Fruit fly (Drosophila melanogaster) whole organism, embryonic: ENCODE data around the gene CG5382.

Experiments used
- Abd-B ChIP-seq: fragments of 200-800 bp; sonication (Bioruptor generic); optimal IDR thresholded peaks from 2 replicates; lab custom pipeline; 2018; ENCODE audit warnings: missing biosample characterization, mild to moderate bottlenecking, missing genetic modification characterization, moderate library complexity
- Antp ChIP-seq: fragments of 200-800 bp; sonication (Bioruptor generic); optimal IDR thresholded peaks from 3 replicates; lab custom pipeline; 2016; ENCODE audit warnings: missing biosample characterization, missing genetic modification characterization
- Atf-2 ChIP-seq: fragments of 200-800 bp; sonication (Bioruptor generic); optimal IDR thresholded peaks from 2 replicates; lab custom pipeline; 2016; ENCODE audit warnings: missing biosample characterization, missing genetic modification characterization
- CG10209 ChIP-seq: fragments of 200-800 bp; sonication (Bioruptor generic); optimal IDR thresholded peaks from 3 replicates; lab custom pipeline; 2017; ENCODE audit warnings: missing biosample characterization, mild to moderate bottlenecking, missing genetic modification characterization, missing genetic modification reagents
- CG10959 ChIP-seq: fragments of 200-800 bp; sonication (Bioruptor generic); IDR thresholded peaks from 2 replicates; pipeline ENCODE4 v1.3.6; 2022; ENCODE audit warnings: missing biosample characterization, missing genetic modification characterization
- CG10979 ChIP-seq: fragments of 200-800 bp; sonication (Bioruptor generic); optimal IDR thresholded peaks from 2 replicates; lab custom pipeline; 2018; ENCODE audit warnings: missing biosample characterization, mild to moderate bottlenecking, missing genetic modification characterization, moderate library complexity
- CG11093 ChIP-seq: fragments of 200-800 bp; sonication (Bioruptor generic); IDR thresholded peaks from 3 replicates; pipeline ENCODE4 v1.3.6; 2022; ENCODE audit warnings: missing biosample characterization, missing genetic modification characterization
- CG14014 ChIP-seq: fragments of 200-800 bp; sonication (Bioruptor generic); IDR thresholded peaks from 2 replicates; pipeline ENCODE4 v1.3.6; 2022; ENCODE audit warnings: missing biosample characterization, missing genetic modification characterization
- CG15073 ChIP-seq: fragments of 200-800 bp; sonication (Bioruptor generic); optimal IDR thresholded peaks from 2 replicates; lab custom pipeline; 2016; ENCODE audit warnings: missing biosample characterization, missing genetic modification characterization
- CG17802 ChIP-seq: fragments of 200-800 bp; sonication (Bioruptor generic); optimal IDR thresholded peaks from 2 replicates; lab custom pipeline; 2018; ENCODE audit warnings: missing biosample characterization, mild to moderate bottlenecking, missing genetic modification characterization, moderate library complexity
- CG17829 ChIP-seq: fragments of 200-800 bp; optimal IDR thresholded peaks from 2 replicates; lab custom pipeline; 2019; ENCODE audit warnings: missing biosample characterization, mild to moderate bottlenecking, missing genetic modification characterization, moderate library complexity
- CG18764 ChIP-seq: fragments of 200-800 bp; sonication (Bioruptor generic); optimal IDR thresholded peaks from 3 replicates; lab custom pipeline; 2016; ENCODE audit warnings: missing biosample characterization, missing genetic modification characterization
- CG2202 ChIP-seq: fragments of 200-800 bp; sonication (Bioruptor generic); optimal IDR thresholded peaks from 2 replicates; lab custom pipeline; 2018; ENCODE audit warnings: missing biosample characterization, mild to moderate bottlenecking, missing genetic modification characterization
- CG2712 ChIP-seq: fragments of 200-800 bp; optimal IDR thresholded peaks from 3 replicates; lab custom pipeline; 2019; ENCODE audit warnings: missing biosample characterization, mild to moderate bottlenecking, missing genetic modification characterization, moderate library complexity
- CG2875 ChIP-seq: fragments of 200-800 bp; sonication (Bioruptor generic); optimal IDR thresholded peaks from 2 replicates; lab custom pipeline; 2017; ENCODE audit warnings: missing biosample characterization, mild to moderate bottlenecking, missing genetic modification characterization, missing genetic modification reagents
- CG3407 ChIP-seq: fragments of 200-800 bp; sonication (Bioruptor generic); optimal IDR thresholded peaks from 2 replicates; lab custom pipeline; 2018; ENCODE audit warnings: missing biosample characterization, mild to moderate bottlenecking, missing genetic modification characterization
- CG4360 ChIP-seq: fragments of 200-800 bp; sonication (Bioruptor generic); IDR thresholded peaks from 2 replicates; pipeline ENCODE4 v1.3.6; 2022; ENCODE audit warnings: missing biosample characterization, missing genetic modification characterization
- CG6683 ChIP-seq: fragments of 200-800 bp; sonication (Bioruptor generic); optimal IDR thresholded peaks from 2 replicates; lab custom pipeline; 2017; ENCODE audit warnings: missing biosample characterization, mild to moderate bottlenecking, missing genetic modification characterization, missing genetic modification reagents
- CG6854 ChIP-seq: fragments of 200-800 bp; sonication (Bioruptor generic); optimal IDR thresholded peaks from 3 replicates; lab custom pipeline; 2017; ENCODE audit warnings: missing biosample characterization, mild to moderate bottlenecking, missing genetic modification characterization
- CG7963 ChIP-seq: fragments of 200-800 bp; sonication (Bioruptor generic); IDR thresholded peaks from 3 replicates; pipeline ENCODE4 v1.3.6; 2022; ENCODE audit warnings: missing biosample characterization, missing genetic modification characterization; ENCODE audit not compliant: partially characterized antibody
- CG9876 ChIP-seq: fragments of 200-800 bp; sonication (Bioruptor generic); optimal IDR thresholded peaks from 2 replicates; lab custom pipeline; 2016; ENCODE audit warnings: missing biosample characterization, missing genetic modification characterization
- Drgx ChIP-seq: fragments of 200-800 bp; sonication (Bioruptor generic); IDR thresholded peaks from 2 replicates; pipeline ENCODE4 v1.3.6; 2022; ENCODE audit warnings: missing biosample characterization, missing genetic modification characterization
- E2f1 ChIP-seq: fragments of 200-800 bp; sonication (Bioruptor generic); IDR thresholded peaks from 2 replicates; pipeline ENCODE4 v1.3.6; 2022; ENCODE audit warnings: missing biosample characterization, missing genetic modification characterization
- Ets97D ChIP-seq: fragments of 200-800 bp; sonication (Bioruptor generic); optimal IDR thresholded peaks from 3 replicates; lab custom pipeline; 2016; ENCODE audit warnings: missing biosample characterization, missing genetic modification characterization
- HHEX ChIP-seq: fragments of 200-800 bp; sonication (Bioruptor generic); optimal IDR thresholded peaks from 3 replicates; lab custom pipeline; 2017; ENCODE audit warnings: missing biosample characterization, mild to moderate bottlenecking, missing genetic modification characterization, missing genetic modification reagents
- HLHmδ ChIP-seq: fragments of 200-800 bp; sonication (Bioruptor generic); optimal IDR thresholded peaks from 2 replicates; lab custom pipeline; 2018; ENCODE audit warnings: missing biosample characterization, mild to moderate bottlenecking, missing genetic modification characterization, moderate library complexity
- HmgD ChIP-seq: fragments of 200-800 bp; sonication (Bioruptor generic); optimal IDR thresholded peaks from 3 replicates; lab custom pipeline; 2016; ENCODE audit warnings: missing biosample characterization, missing genetic modification characterization
- Max ChIP-seq: fragments of 200-800 bp; sonication (Bioruptor generic); optimal IDR thresholded peaks from 2 replicates; lab custom pipeline; 2016; ENCODE audit warnings: missing biosample characterization, mild to moderate bottlenecking, missing genetic modification characterization
- NC2α ChIP-seq: fragments of 200-800 bp; sonication (Bioruptor generic); optimal IDR thresholded peaks from 2 replicates; lab custom pipeline; 2016; ENCODE audit warnings: missing biosample characterization, missing genetic modification characterization
- Optix ChIP-seq: fragments of 200-800 bp; sonication (Bioruptor generic); IDR thresholded peaks from 3 replicates; pipeline ENCODE4 v1.3.6; 2022; ENCODE audit warnings: missing biosample characterization, missing genetic modification characterization
- Pdp1 ChIP-seq, 2 experiments: fragments of 200-800 bp; sonication (Bioruptor generic); optimal IDR thresholded peaks; 3 replicates each; lab custom pipeline; 2016; ENCODE audit warnings: missing biosample characterization in 2 of 2, missing genetic modification characterization in 2 of 2, mild to moderate bottlenecking in 1 of 2, moderate library complexity in 1 of 2
- Side ChIP-seq: fragments of 200-800 bp; sonication (Bioruptor generic); optimal IDR thresholded peaks from 2 replicates; lab custom pipeline; 2016; ENCODE audit warnings: missing biosample characterization, missing genetic modification characterization
- Xrp1 ChIP-seq: fragments of 200-800 bp; sonication (Bioruptor generic); IDR thresholded peaks from 2 replicates; pipeline ENCODE4 v1.3.6; 2022; ENCODE audit warnings: missing biosample characterization, missing genetic modification characterization
- aop ChIP-seq: fragments of 200-800 bp; sonication (Bioruptor generic); IDR thresholded peaks from 2 replicates; pipeline ENCODE4 v1.3.6; 2022; ENCODE audit warnings: missing biosample characterization, missing genetic modification characterization
- bsh ChIP-seq, 2 experiments: fragments of 200-800 bp; sonication (Bioruptor generic); optimal IDR thresholded peaks; 2 replicates each; lab custom pipeline; 2017 to 2018; ENCODE audit warnings: mild to moderate bottlenecking in 2 of 2, missing biosample characterization in 2 of 2, missing genetic modification characterization in 2 of 2, moderate library complexity in 1 of 2
- croc ChIP-seq: fragments of 200-800 bp; sonication (Bioruptor generic); conservative IDR thresholded peaks from 3 replicates; pipeline ENCODE4 v1.3.6; 2022; ENCODE audit warnings: missing biosample characterization, missing genetic modification characterization
- dimm ChIP-seq: fragments of 200-800 bp; sonication (Bioruptor generic); IDR thresholded peaks from 2 replicates; pipeline ENCODE4 v1.3.6; 2022; ENCODE audit warnings: missing biosample characterization, missing genetic modification characterization
- dmrt11E ChIP-seq: fragments of 200-800 bp; sonication (Bioruptor generic); optimal IDR thresholded peaks from 3 replicates; lab custom pipeline; 2018; ENCODE audit warnings: missing biosample characterization, mild to moderate bottlenecking, missing genetic modification characterization, moderate library complexity
- dysf ChIP-seq: fragments of 200-800 bp; sonication (Bioruptor generic); IDR thresholded peaks from 3 replicates; pipeline ENCODE4 v1.3.6; 2022; ENCODE audit warnings: missing biosample characterization, missing genetic modification characterization
- ems ChIP-seq: fragments of 200-800 bp; sonication (Bioruptor generic); optimal IDR thresholded peaks from 3 replicates; lab custom pipeline; 2016; ENCODE audit warnings: missing biosample characterization, missing genetic modification characterization
- fd96Cb ChIP-seq: fragments of 200-800 bp; sonication (Bioruptor generic); optimal IDR thresholded peaks from 2 replicates; lab custom pipeline; 2018; ENCODE audit warnings: missing biosample characterization, mild to moderate bottlenecking, missing genetic modification characterization, moderate library complexity
- grau ChIP-seq: fragments of 200-800 bp; optimal IDR thresholded peaks from 3 replicates; lab custom pipeline; 2019; ENCODE audit warnings: missing biosample characterization, mild to moderate bottlenecking, missing genetic modification characterization, moderate library complexity
- hb ChIP-seq: fragments of 200-800 bp; sonication (Bioruptor generic); IDR thresholded peaks from 3 replicates; pipeline ENCODE4 v1.3.6; 2022; ENCODE audit warnings: missing biosample characterization, missing genetic modification characterization; ENCODE audit not compliant: partially characterized antibody
- org-1 ChIP-seq: fragments of 200-800 bp; sonication (Bioruptor generic); optimal IDR thresholded peaks from 2 replicates; lab custom pipeline; 2017; ENCODE audit warnings: missing biosample characterization, missing genetic modification characterization
- pum ChIP-seq: fragments of 200-800 bp; sonication (Bioruptor generic); optimal IDR thresholded peaks from 2 replicates; lab custom pipeline; 2016; ENCODE audit warnings: missing biosample characterization, missing genetic modification characterization
- repo ChIP-seq: fragments of 200-800 bp; sonication (Bioruptor generic); optimal IDR thresholded peaks from 2 replicates; lab custom pipeline; 2016; ENCODE audit warnings: missing biosample characterization, missing genetic modification characterization
- sens ChIP-seq: fragments of 200-800 bp; sonication (Bioruptor generic); peaks from one replicate; lab custom pipeline; 2016; ENCODE audit warnings: missing biosample characterization, missing genetic modification characterization
- sna ChIP-seq: fragments of 200-800 bp; sonication (Bioruptor generic); IDR thresholded peaks from 2 replicates; pipeline ENCODE4 v1.3.6; 2022; ENCODE audit warnings: missing biosample characterization, missing genetic modification characterization; ENCODE audit not compliant: partially characterized antibody
- tap ChIP-seq: fragments of 200-800 bp; optimal IDR thresholded peaks from 3 replicates; lab custom pipeline; 2019; ENCODE audit warnings: missing biosample characterization, mild to moderate bottlenecking, missing genetic modification characterization, moderate library complexity
- tll ChIP-seq, 2 experiments: fragments of 200-800 bp in 1 of 2; fragments of >200 bp in 1 of 2; sonication (Bioruptor generic) in 1 of 2; optimal IDR thresholded peaks; 2 replicates each; lab custom pipeline; 2017 to 2019; ENCODE audit warnings: missing biosample characterization in 2 of 2, missing genetic modification characterization in 2 of 2, mild to moderate bottlenecking in 1 of 2, moderate library complexity in 1 of 2
- toy ChIP-seq: fragments of 200-800 bp; sonication (Bioruptor generic); IDR thresholded peaks from 2 replicates; pipeline ENCODE4 v1.3.6; 2022; ENCODE audit warnings: missing biosample characterization, missing genetic modification characterization

Gene CG5382

dm6 chr3R:22324736-22325135 lies 41.0 kb downstream of the CG5382 start (continued):
- TF ChIP-seq CG10209 (no peak), CG10979 (tag; lab: Kevin White, UChicago) (peak; percentile 56), HmgD (GFP tag; lab: Kevin White, UChicago) (no peak), CG9876 (GFP tag; lab: Kevin White, UChicago) (no peak), HLHmδ (GFP tag; lab: Kevin White, UChicago) (no peak), CG17829 (peak; percentile 43), ems (GFP tag; lab: Kevin White, UChicago) (no peak), CG10959 (GFP tag; lab: Robert Waterston, UW) (0 out of 2 replicates have a peak, but pooled peaks have one; percentile 27), sna (GFP tag; lab: Robert Waterston, UW) (no peak), dimm (GFP tag; lab: Robert Waterston, UW) (no peak), CG14014 (GFP tag; lab: Robert Waterston, UW) (no peak), Abd-B (GFP tag; lab: Kevin White, UChicago) (no peak), aop (GFP tag; lab: Robert Waterston, UW) (no peak), bsh (GFP tag; optimal IDR thresholded peaks at IDR 0.05; lab: Kevin White, UChicago) (peak; percentile 63), CG17802 (tag; lab: Kevin White, UChicago) (no peak), CG6854 (GFP tag; lab: Kevin White, UChicago) (no peak), NC2α (no peak), CG15073 (GFP tag; lab: Kevin White, UChicago) (no peak), CG4360 (GFP tag; lab: Robert Waterston, UW) (no peak), dysf (no peak), Optix (GFP tag; lab: Robert Waterston, UW) (no peak), dmrt11E (peak; percentile 53), HHEX (GFP tag; lab: Kevin White, UChicago) (no peak), Drgx (peak; percentile 57; the same call in 1 of the 2 replicates), hb (GFP tag; lab: Robert Waterston, UW) (no peak), sens (peak; percentile 32), Ets97D (GFP tag; lab: Kevin White, UChicago) (no peak), CG2712 (tag; lab: Kevin White, UChicago) (peak; percentile 53), Side (no peak), Pdp1 (GFP tag; optimal IDR thresholded peaks at IDR 0.05; lab: Kevin White, UChicago) (no peak), E2f1 (GFP tag; lab: Robert Waterston, UW) (no peak), CG18764 (GFP tag; lab: Kevin White, UChicago) (no peak), Antp (GFP tag; lab: Kevin White, UChicago) (no peak), tap (no peak), tll (GFP tag; optimal IDR thresholded peaks at IDR 0.05; lab: Kevin White, UChicago) (no peak), CG11093 (0 out of 3 replicates have a peak, but pooled peaks have one; percentile 10), CG3407 (GFP tag; lab: Kevin White, UChicago) (peak; percentile 6), CG7963 (GFP tag; lab: Robert Waterston, UW) (no peak), croc (GFP tag; lab: Robert Waterston, UW) (0 out of 3 replicates have a peak, but pooled peaks have one; percentile 33), Xrp1 (GFP tag; lab: Robert Waterston, UW) (peak; percentile 58; the same call in 1 of the 2 replicates), CG2875 (GFP tag; lab: Kevin White, UChicago) (peak; percentile 37), CG2202 (tag; lab: Kevin White, UChicago) (peak; percentile 15), toy (GFP tag; lab: Robert Waterston, UW) (no peak), repo (GFP tag; lab: Kevin White, UChicago) (no peak), Atf-2 (GFP tag; lab: Kevin White, UChicago) (no peak), pum (no peak), Max (GFP tag; lab: Kevin White, UChicago) (no peak), org-1 (GFP tag; lab: Kevin White, UChicago) (no peak), grau (no peak), fd96Cb (peak; percentile 4), CG6683 (GFP tag; lab: Kevin White, UChicago) (no peak)
